Fruit fly (Drosophila melanogaster) whole organism, embryonic: Measurements from ENCODE around the gene CG31313.

Source experiments
- CG11085 ChIP-seq: fragments of 200-800 bp; sonication (Bioruptor generic); IDR thresholded peaks from 2 replicates; pipeline ENCODE4 v1.3.6; 2022; ENCODE audit warnings: missing biosample characterization, missing genetic modification characterization
- CG11504 ChIP-seq: fragments of 200-800 bp; sonication (Bioruptor generic); optimal IDR thresholded peaks from 3 replicates; lab custom pipeline; 2019; ENCODE audit warnings: missing biosample characterization, mild to moderate bottlenecking, missing genetic modification characterization, moderate library complexity
- CG11695 ChIP-seq: fragments of 200-800 bp; sonication (Bioruptor generic); IDR thresholded peaks from 3 replicates; pipeline ENCODE4 v1.3.6; 2022; ENCODE audit warnings: missing biosample characterization, missing genetic modification characterization
- CG13424 ChIP-seq: fragments of 200-800 bp; sonication (Bioruptor generic); optimal IDR thresholded peaks from 2 replicates; lab custom pipeline; 2019; ENCODE audit warnings: missing biosample characterization, mild to moderate bottlenecking, missing genetic modification characterization, moderate library complexity
- CG13624 ChIP-seq: fragments of 200-800 bp; sonication (Bioruptor generic); optimal IDR thresholded peaks from 2 replicates; lab custom pipeline; 2016; ENCODE audit warnings: missing biosample characterization, missing genetic modification characterization
- CG14965 ChIP-seq: fragments of 200-800 bp; sonication (Bioruptor generic); optimal IDR thresholded peaks from 2 replicates; lab custom pipeline; 2016; ENCODE audit warnings: missing biosample characterization, missing genetic modification characterization, borderline replicate concordance
- CG15011 ChIP-seq: fragments of 200-800 bp; sonication (Bioruptor generic); optimal IDR thresholded peaks from 3 replicates; lab custom pipeline; 2018; ENCODE audit warnings: missing biosample characterization, mild to moderate bottlenecking, missing genetic modification characterization
- CG15073 ChIP-seq: fragments of 200-800 bp; sonication (Bioruptor generic); optimal IDR thresholded peaks from 2 replicates; lab custom pipeline; 2016; ENCODE audit warnings: missing biosample characterization, missing genetic modification characterization
- CG15514 ChIP-seq: fragments of 200-800 bp; sonication (Bioruptor generic); optimal IDR thresholded peaks from 3 replicates; lab custom pipeline; 2017; ENCODE audit warnings: missing biosample characterization, missing genetic modification characterization, mild to moderate bottlenecking, moderate library complexity, missing genetic modification reagents
- CG2116 ChIP-seq: fragments of 200-800 bp; sonication (Bioruptor generic); optimal IDR thresholded peaks from 3 replicates; lab custom pipeline; 2018; ENCODE audit warnings: missing biosample characterization, mild to moderate bottlenecking, missing genetic modification characterization
- CG2712 ChIP-seq: fragments of 200-800 bp; optimal IDR thresholded peaks from 3 replicates; lab custom pipeline; 2019; ENCODE audit warnings: missing biosample characterization, mild to moderate bottlenecking, missing genetic modification characterization, moderate library complexity
- CG2875 ChIP-seq: fragments of 200-800 bp; sonication (Bioruptor generic); optimal IDR thresholded peaks from 2 replicates; lab custom pipeline; 2017; ENCODE audit warnings: missing biosample characterization, mild to moderate bottlenecking, missing genetic modification characterization, missing genetic modification reagents
- CG2889 ChIP-seq: fragments of 200-800 bp; sonication (Bioruptor generic); IDR thresholded peaks from 3 replicates; pipeline ENCODE4 v1.3.6; 2022; ENCODE audit warnings: missing biosample characterization, missing genetic modification characterization
- CG34224 ChIP-seq: fragments of 200-800 bp; sonication (Bioruptor generic); IDR thresholded peaks from 3 replicates; pipeline ENCODE4 v1.3.6; 2022; ENCODE audit warnings: missing biosample characterization, missing genetic modification characterization; ENCODE audit not compliant: partially characterized antibody
- CG4328 ChIP-seq: fragments of 200-800 bp; sonication (Bioruptor generic); optimal IDR thresholded peaks from 3 replicates; lab custom pipeline; 2017; ENCODE audit warnings: missing biosample characterization, missing genetic modification reagents, missing genetic modification characterization
- CG4404 ChIP-seq: fragments of 200-800 bp; sonication (Bioruptor generic); IDR thresholded peaks from 2 replicates; pipeline ENCODE4 v1.3.6; 2022; ENCODE audit warnings: missing biosample characterization, missing genetic modification characterization
- CG7271 ChIP-seq: fragments of 200-800 bp; sonication (Bioruptor generic); optimal IDR thresholded peaks from 2 replicates; lab custom pipeline; 2018; ENCODE audit warnings: missing biosample characterization, mild to moderate bottlenecking, missing genetic modification characterization, moderate library complexity
- CG9727 ChIP-seq: fragments of 200-800 bp; sonication (Bioruptor generic); optimal IDR thresholded peaks from 3 replicates; lab custom pipeline; 2017; ENCODE audit warnings: missing biosample characterization, mild to moderate bottlenecking, missing genetic modification characterization
- CkIIα-i1 ChIP-seq: fragments of 200-800 bp; sonication (Bioruptor generic); IDR thresholded peaks from 2 replicates; pipeline ENCODE4 v1.3.6; 2022; ENCODE audit warnings: missing biosample characterization, missing genetic modification characterization
- CoRest ChIP-seq: fragments of 200-800 bp; sonication (Bioruptor generic); optimal IDR thresholded peaks from 3 replicates; lab custom pipeline; 2018; ENCODE audit warnings: missing biosample characterization, mild to moderate bottlenecking, missing genetic modification characterization, moderate library complexity
- D19A ChIP-seq: fragments of 200-800 bp; optimal IDR thresholded peaks from 3 replicates; lab custom pipeline; 2019; ENCODE audit warnings: missing biosample characterization, mild to moderate bottlenecking, missing genetic modification characterization, moderate library complexity
- Dp ChIP-seq: fragments of 200-800 bp; sonication (Bioruptor generic); optimal IDR thresholded peaks from 2 replicates; lab custom pipeline; 2018; ENCODE audit warnings: missing biosample characterization, mild to moderate bottlenecking, missing genetic modification characterization, moderate library complexity
- E2f1 ChIP-seq: fragments of 200-800 bp; sonication (Bioruptor generic); IDR thresholded peaks from 2 replicates; pipeline ENCODE4 v1.3.6; 2022; ENCODE audit warnings: missing biosample characterization, missing genetic modification characterization
- Eip74EF ChIP-seq, 2 experiments: fragments of 200-800 bp in 1 of 2; fragments of >200 bp in 1 of 2; sonication (Bioruptor generic) in 1 of 2; optimal IDR thresholded peaks; 2 replicates each; lab custom pipeline; 2017 to 2019; ENCODE audit warnings: missing biosample characterization in 2 of 2, missing genetic modification characterization in 2 of 2, mild to moderate bottlenecking in 1 of 2, moderate library complexity in 1 of 2
- Elba2 ChIP-seq: fragments of 200-800 bp; sonication (Bioruptor generic); optimal IDR thresholded peaks from 3 replicates; lab custom pipeline; 2016; ENCODE audit warnings: missing biosample characterization, missing genetic modification characterization
- Hey ChIP-seq: fragments of 200-800 bp; sonication (Bioruptor generic); optimal IDR thresholded peaks from 3 replicates; lab custom pipeline; 2018; ENCODE audit warnings: missing biosample characterization, mild to moderate bottlenecking, missing genetic modification characterization
- NfI ChIP-seq: fragments of 200-800 bp; sonication (Bioruptor generic); optimal IDR thresholded peaks from 3 replicates; lab custom pipeline; 2018; ENCODE audit warnings: missing biosample characterization, mild to moderate bottlenecking, missing genetic modification characterization, moderate library complexity
- Ravus ChIP-seq: fragments of 200-800 bp; sonication (Bioruptor generic); IDR thresholded peaks from 2 replicates; pipeline ENCODE4 v1.3.6; 2022; ENCODE audit warnings: missing biosample characterization, missing genetic modification characterization
- Usf ChIP-seq: fragments of 200-800 bp; sonication (Bioruptor generic); optimal IDR thresholded peaks from 2 replicates; lab custom pipeline; 2017; ENCODE audit warnings: missing genotype, missing biosample characterization, missing genetic modification characterization
- Xbp1 ChIP-seq: fragments of 200-800 bp; sonication (Bioruptor generic); optimal IDR thresholded peaks from 3 replicates; lab custom pipeline; 2016; ENCODE audit warnings: missing biosample characterization, mild to moderate bottlenecking, missing genetic modification characterization
- br ChIP-seq: fragments of >200 bp; optimal IDR thresholded peaks from 2 replicates; lab custom pipeline; 2017
- cato ChIP-seq: fragments of 200-800 bp; sonication (Bioruptor generic); optimal IDR thresholded peaks from 2 replicates; lab custom pipeline; 2016; ENCODE audit warnings: missing biosample characterization, missing genetic modification characterization, borderline replicate concordance
- chinmo ChIP-seq: fragments of 200-800 bp; sonication (Bioruptor generic); IDR thresholded peaks from 4 replicates; pipeline ENCODE4 v1.3.6; 2022; ENCODE audit warnings: missing biosample characterization, missing genetic modification characterization; ENCODE audit not compliant: partially characterized antibody
- fd102C ChIP-seq: fragments of 200-800 bp; sonication (Bioruptor generic); optimal IDR thresholded peaks from 2 replicates; lab custom pipeline; 2018; ENCODE audit warnings: missing biosample characterization, mild to moderate bottlenecking, missing genetic modification characterization, moderate library complexity
- gt ChIP-seq: fragments of 200-800 bp; sonication (Bioruptor generic); IDR thresholded peaks from 2 replicates; pipeline ENCODE4 v1.3.6; 2022; ENCODE audit warnings: missing biosample characterization, missing genetic modification characterization
- lilli ChIP-seq: fragments of 200-800 bp; sonication (Bioruptor generic); optimal IDR thresholded peaks from 3 replicates; lab custom pipeline; 2016; ENCODE audit warnings: missing biosample characterization, missing genetic modification characterization
- nom ChIP-seq: fragments of 200-800 bp; sonication (Bioruptor generic); optimal IDR thresholded peaks from 2 replicates; lab custom pipeline; 2017; ENCODE audit warnings: missing biosample characterization, missing genetic modification characterization, mild to moderate bottlenecking, moderate library complexity, missing genetic modification reagents
- pan ChIP-seq, 4 experiments: fragments of >200 bp in 3 of 4; fragments of 200-800 bp in 1 of 4; sonication (Bioruptor generic) in 1 of 4; optimal IDR thresholded peaks in 3 of 4; IDR thresholded peaks in 1 of 4; 2 replicates each; pipeline versions ENCODE4 v1.3.6 to Lab custom; 2017 to 2022; ENCODE audit warnings: missing biosample characterization in 2 of 4, missing genetic modification characterization in 2 of 4, mixed read lengths in 1 of 4
- pzg ChIP-seq: fragments of 200-800 bp; sonication (Bioruptor generic); optimal IDR thresholded peaks from 3 replicates; lab custom pipeline; 2018; ENCODE audit warnings: missing biosample characterization, mild to moderate bottlenecking, missing genetic modification characterization, moderate library complexity
- sc ChIP-seq, 3 experiments: fragments of >200 bp in 2 of 3; fragments of 200-800 bp in 1 of 3; sonication (Bioruptor generic) in 1 of 3; optimal IDR thresholded peaks; 2 replicates in 2 of 3; 3 replicates in 1 of 3; lab custom pipeline; 2017; ENCODE audit warnings: mild to moderate bottlenecking in 1 of 3, missing biosample characterization in 1 of 3, missing genetic modification characterization in 1 of 3, missing genetic modification reagents in 1 of 3
- slou ChIP-seq: fragments of 200-800 bp; sonication (Bioruptor generic); optimal IDR thresholded peaks from 3 replicates; lab custom pipeline; 2016; ENCODE audit warnings: missing biosample characterization, missing genetic modification characterization
- sqz ChIP-seq: fragments of 200-800 bp; sonication (Bioruptor generic); optimal IDR thresholded peaks from 3 replicates; lab custom pipeline; 2018; ENCODE audit warnings: missing biosample characterization, mild to moderate bottlenecking, missing genetic modification characterization
- tna ChIP-seq: fragments of 200-800 bp; sonication (Bioruptor generic); IDR thresholded peaks from 2 replicates; pipeline ENCODE4 v1.3.6; 2022; ENCODE audit warnings: missing biosample characterization, missing genetic modification characterization; ENCODE audit not compliant: partially characterized antibody
- trh ChIP-seq: fragments of 200-800 bp; sonication (Bioruptor generic); optimal IDR thresholded peaks from 2 replicates; lab custom pipeline; 2016; ENCODE audit warnings: missing biosample characterization, missing genetic modification characterization
- tx ChIP-seq: fragments of 200-800 bp; sonication (Bioruptor generic); optimal IDR thresholded peaks from 2 replicates; lab custom pipeline; 2016; ENCODE audit warnings: missing biosample characterization, missing genetic modification characterization
- z ChIP-seq: fragments of 200-800 bp; sonication (Bioruptor generic); IDR thresholded peaks from 3 replicates; pipeline ENCODE4 v1.3.6; 2022; ENCODE audit warnings: missing biosample characterization, missing genetic modification characterization

Gene CG31313

DNA sequence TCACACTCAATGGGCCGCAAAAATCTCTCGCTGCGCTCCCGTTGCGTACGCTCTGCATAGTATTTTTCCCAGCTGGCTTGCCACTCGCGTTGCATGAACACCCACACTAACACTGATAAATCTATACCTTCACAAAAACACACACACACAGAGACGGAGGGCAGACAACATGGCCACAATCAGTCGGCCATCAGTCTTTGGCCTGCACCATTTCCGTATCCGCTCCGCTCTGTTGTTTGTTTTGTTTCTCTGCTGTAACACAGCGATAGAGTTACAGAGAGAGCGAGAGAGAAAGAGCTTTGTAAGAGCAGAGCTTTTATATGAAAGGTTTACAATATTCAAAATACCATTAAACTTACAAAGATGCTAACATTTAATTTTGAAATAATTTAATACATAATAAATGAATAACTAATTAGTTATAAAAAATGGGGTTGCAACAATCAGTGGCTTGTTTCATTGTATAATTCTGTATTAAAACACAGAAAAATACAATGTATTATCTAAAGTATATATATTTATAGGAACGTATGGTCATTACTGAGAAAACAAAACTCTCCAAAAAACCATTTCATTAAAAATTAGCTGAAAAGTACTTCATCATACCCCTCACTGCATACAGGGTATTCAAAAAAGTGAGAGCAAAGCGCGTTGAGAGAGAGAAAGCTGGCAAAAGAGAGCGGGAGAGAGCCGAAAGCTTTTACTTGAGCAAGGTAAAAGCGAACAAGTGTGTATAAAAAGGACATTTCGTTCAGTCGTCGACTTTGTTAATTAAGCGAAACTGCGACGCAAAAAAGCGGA lies 41.9 kb upstream of the CG31313 start, which contains the start of gene CG14853 (continued):
- peak; percentile 28 for TF ChIP-seq CG9727 (GFP tag; lab: Kevin White, UChicago)
- TF ChIP-seq CG13424 (tag; lab: Kevin White, UChicago): peak; percentile 92
- 0 out of 2 replicates have a peak, but pooled peaks have one; percentile 37 for TF ChIP-seq gt
- no peak for TF ChIP-seq sc (optimal IDR thresholded peaks at IDR 0.05; lab: Kevin White, UChicago)
- TF ChIP-seq sc (GFP tag; optimal IDR thresholded peaks at IDR 0.05; lab: Kevin White, UChicago): peak; percentile 74
- peak; percentile 40 for TF ChIP-seq trh
- TF ChIP-seq cato: peak; percentile 60
- peak; percentile 62 for TF ChIP-seq CG4328
- peak in 1 of 2 experiments; percentile 80 for TF ChIP-seq Eip74EF (GFP tag; optimal IDR thresholded peaks at IDR 0.05; lab: Kevin White, UChicago)
- no peak for TF ChIP-seq nom (GFP tag; lab: Kevin White, UChicago)
- no peak for TF ChIP-seq CG14965 (GFP tag; lab: Kevin White, UChicago)
- peak; percentile 34 for TF ChIP-seq Hey
- TF ChIP-seq CG2116 (GFP tag; lab: Kevin White, UChicago): peak; percentile 53
- TF ChIP-seq CG2712 (tag; lab: Kevin White, UChicago): peak; percentile 92
- peak; percentile 50 for TF ChIP-seq sqz
- TF ChIP-seq slou: peak; percentile 68
- no peak for TF ChIP-seq tna (GFP tag; lab: Robert Waterston, UW)
- TF ChIP-seq fd102C (GFP tag; lab: Kevin White, UChicago): no peak
- peak; percentile 75 for TF ChIP-seq NfI (GFP tag; lab: Kevin White, UChicago)
- TF ChIP-seq chinmo: no peak
- peak; percentile 81 for TF ChIP-seq CG11504 (tag; lab: Kevin White, UChicago)
- TF ChIP-seq Ravus: peak; percentile 39
- TF ChIP-seq Usf (GFP tag; lab: Kevin White, UChicago): peak; percentile 13
- TF ChIP-seq pzg (GFP tag; lab: Kevin White, UChicago): no peak
- peak; percentile 12; the same call in 1 of the 3 replicates for TF ChIP-seq z (GFP tag; lab: Robert Waterston, UW)
- peak; percentile 70 for TF ChIP-seq lilli
- TF ChIP-seq Dp (GFP tag; lab: Kevin White, UChicago): no peak
- TF ChIP-seq pan (optimal IDR thresholded peaks at IDR 0.05; lab: Kevin White, UChicago): no peak
- TF ChIP-seq pan (GFP tag; optimal IDR thresholded peaks at IDR 0.05 in 1 of 2, IDR thresholded peaks at IDR 0.05 in 1 of 2): peak in 1 of 2 experiments; percentile 87
- TF ChIP-seq CG11695: peak; percentile 72
- no peak for TF ChIP-seq Elba2 (GFP tag; lab: Kevin White, UChicago)
- TF ChIP-seq CoRest (tag; lab: Kevin White, UChicago): peak; percentile 94
- peak; percentile 48 for TF ChIP-seq CG7271
- TF ChIP-seq E2f1: no peak; the same call in 1 of the 2 replicates
- no peak for TF ChIP-seq CG4404
- TF ChIP-seq CG34224 (GFP tag; lab: Robert Waterston, UW): no peak
- TF ChIP-seq CG15011: peak; percentile 54
- TF ChIP-seq CG11085 (GFP tag; lab: Robert Waterston, UW): peak; percentile 14; the same call in 1 of the 2 replicates
- no peak for TF ChIP-seq CG13624 (GFP tag; lab: Kevin White, UChicago)
- TF ChIP-seq br (lab: Kevin White, UChicago): no peak
- TF ChIP-seq CG2875 (GFP tag; lab: Kevin White, UChicago): peak; percentile 57
- no peak for TF ChIP-seq CG15073 (GFP tag; lab: Kevin White, UChicago)
- peak; percentile 90 for TF ChIP-seq Xbp1
- peak; percentile 76 for TF ChIP-seq D19A (tag; lab: Kevin White, UChicago)
- TF ChIP-seq CkIIα-i1 (GFP tag; lab: Robert Waterston, UW): no peak
- peak; percentile 54; the same call in 2 of the 3 replicates for TF ChIP-seq CG2889 (GFP tag; lab: Robert Waterston, UW)
- TF ChIP-seq CG15514 (GFP tag; lab: Kevin White, UChicago): peak; percentile 64
- no peak for TF ChIP-seq tx (GFP tag; lab: Kevin White, UChicago)
